Fruit fly (Drosophila melanogaster): Measurements from ENCODE around the gene CG14770.
A peak's percentile ranks its signal among the peaks of the same experiment; 100 is the strongest.

CG14770 gene

dm6 chrX:1405012-1405411 lies 36.0 kb downstream of the CG14770 start:
- no peak for TF ChIP-seq Jra (GFP tag; optimal IDR thresholded peaks at IDR 0.05)
- no peak for TF ChIP-seq jim (GFP tag; optimal IDR thresholded peaks at IDR 0.05)
- no peak for TF ChIP-seq CG9705 (GFP tag; optimal IDR thresholded peaks at IDR 0.05)
- no peak for TF ChIP-seq foxo (GFP tag; optimal IDR thresholded peaks at IDR 0.05)
- no peak for TF ChIP-seq N (GFP tag; optimal IDR thresholded peaks at IDR 0.05)
- TF ChIP-seq dmrt93B (GFP tag; optimal IDR thresholded peaks at IDR 0.05), result no peak
- no peak for TF ChIP-seq dsf (GFP tag; optimal IDR thresholded peaks at IDR 0.05; ENCODE audit: borderline replicate concordance)
- no peak for TF ChIP-seq Hr78 (GFP tag; optimal IDR thresholded peaks at IDR 0.05)
- TF ChIP-seq sv (GFP tag; optimal IDR thresholded peaks at IDR 0.05), result no peak
- TF ChIP-seq psq (GFP tag; optimal IDR thresholded peaks at IDR 0.05), result no peak

DNA sequence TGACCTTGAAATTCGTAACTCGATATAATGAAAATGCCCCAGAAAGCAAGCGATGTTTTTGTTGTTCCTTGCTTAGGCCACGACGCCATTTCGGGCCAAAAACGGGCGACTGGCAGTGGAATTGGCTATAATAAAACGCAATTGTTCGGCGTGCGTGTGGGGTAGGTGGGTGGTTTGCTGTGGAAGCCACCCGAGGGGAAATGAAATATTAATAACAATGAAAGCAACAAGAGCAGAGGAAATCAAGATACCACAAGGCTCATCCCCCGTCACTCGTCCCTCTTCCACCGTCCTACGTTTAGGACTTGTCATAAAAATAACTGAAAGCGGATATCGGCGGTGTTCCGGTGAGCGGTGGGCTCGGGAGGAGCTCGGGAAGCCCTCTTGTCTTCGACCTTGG lies 36.7 kb downstream of the CG14770 start:
- TF ChIP-seq woc (GFP tag; optimal IDR thresholded peaks at IDR 0.05) (no peak), Jra (GFP tag; optimal IDR thresholded peaks at IDR 0.05) (no peak), dmrt93B (GFP tag; optimal IDR thresholded peaks at IDR 0.05) (no peak), lola (GFP tag; optimal IDR thresholded peaks at IDR 0.05) (no peak), dsf (GFP tag; optimal IDR thresholded peaks at IDR 0.05; ENCODE audit: borderline replicate concordance) (no peak), HLH106 (tag; optimal IDR thresholded peaks at IDR 0.05) (no peak), CG32264 (GFP tag; optimal IDR thresholded peaks at IDR 0.05) (no peak), jim (GFP tag; optimal IDR thresholded peaks at IDR 0.05) (no peak), usp (GFP tag; optimal IDR thresholded peaks at IDR 0.05) (no peak), rgr (GFP tag; optimal IDR thresholded peaks at IDR 0.05) (no peak), Sp1 (GFP tag; optimal IDR thresholded peaks at IDR 0.05) (no peak), Dfd (GFP tag; optimal IDR thresholded peaks at IDR 0.05) (no peak), ey (GFP tag; optimal IDR thresholded peaks at IDR 0.05) (no peak), CG9705 (GFP tag; optimal IDR thresholded peaks at IDR 0.05) (no peak), N (GFP tag; optimal IDR thresholded peaks at IDR 0.05) (no peak), Hnf4 (GFP tag; optimal IDR thresholded peaks at IDR 0.05) (no peak)

dm6 chrX:1407683-1408082 lies 38.6 kb downstream of the CG14770 start:
- TF ChIP-seq Jra (GFP tag; optimal IDR thresholded peaks at IDR 0.05) (no peak), foxo (GFP tag; optimal IDR thresholded peaks at IDR 0.05) (peak in 1 of 2 experiments; percentile 14), br (GFP tag; optimal IDR thresholded peaks at IDR 0.05) (no peak), woc (GFP tag; optimal IDR thresholded peaks at IDR 0.05) (no peak), Dif (GFP tag; optimal IDR thresholded peaks at IDR 0.05; ENCODE audit: partially characterized antibody) (no peak), CG32264 (GFP tag; optimal IDR thresholded peaks at IDR 0.05) (no peak), CrebA (GFP tag; optimal IDR thresholded peaks at IDR 0.05; ENCODE audit: borderline replicate concordance) (no peak)

dm6 chrX:1408964-1409363 lies 39.9 kb downstream of the CG14770 start, which contains the start of gene futsch:
TSS of gene futsch (plus strand) at chrX:1409069.
- TF ChIP-seq CrebA (GFP tag; optimal IDR thresholded peaks at IDR 0.05; ENCODE audit: borderline replicate concordance) (no peak), Sp1 (GFP tag; optimal IDR thresholded peaks at IDR 0.05) (no peak), sv (GFP tag; optimal IDR thresholded peaks at IDR 0.05) (no peak), Rel (GFP tag; optimal IDR thresholded peaks at IDR 0.05) (no peak), Rel (tag; optimal IDR thresholded peaks at IDR 0.05) (no peak), psq (GFP tag; optimal IDR thresholded peaks at IDR 0.05) (no peak), Mio (GFP tag; optimal IDR thresholded peaks at IDR 0.05) (no peak), Hr83 (GFP tag; optimal IDR thresholded peaks at IDR 0.05; ENCODE audit: poor library complexity, severe bottlenecking) (no peak), Hr78 (GFP tag; optimal IDR thresholded peaks at IDR 0.05) (no peak), N (GFP tag; optimal IDR thresholded peaks at IDR 0.05) (no peak)

- TF ChIP-seq Rel (GFP tag; optimal IDR thresholded peaks at IDR 0.05) (no peak), Rel (tag; optimal IDR thresholded peaks at IDR 0.05) (no peak), Mio (GFP tag; optimal IDR thresholded peaks at IDR 0.05) (no peak), N (GFP tag; optimal IDR thresholded peaks at IDR 0.05) (no peak), tai (GFP tag; optimal IDR thresholded peaks at IDR 0.05) (no peak), dmrt93B (GFP tag; optimal IDR thresholded peaks at IDR 0.05) (no peak), jim (GFP tag; optimal IDR thresholded peaks at IDR 0.05) (no peak)
Observed at dm6 chrX:1410312-1410711, 41.3 kb downstream of the CG14770 start.

dm6 chrX:1411225-1411932 lies 42.3 kb downstream of the CG14770 start:
- TF ChIP-seq Vsx2 (GFP tag; optimal IDR thresholded peaks at IDR 0.05; ENCODE audit: partially characterized antibody), result peak; percentile 31
- peak; percentile 12 for TF ChIP-seq h (GFP tag; optimal IDR thresholded peaks at IDR 0.05)
- no peak for TF ChIP-seq dl (GFP tag; optimal IDR thresholded peaks at IDR 0.05; ENCODE audit: insufficient read depth in 1 of 2, partially characterized antibody in 2 of 2)
- peak; percentile 36 for TF ChIP-seq ey (GFP tag; optimal IDR thresholded peaks at IDR 0.05)
- TF ChIP-seq usp (GFP tag; optimal IDR thresholded peaks at IDR 0.05), result no peak
- TF ChIP-seq HLH106 (tag; optimal IDR thresholded peaks at IDR 0.05), result peak; percentile 4
- TF ChIP-seq lola (GFP tag; optimal IDR thresholded peaks at IDR 0.05), result no peak
- no peak for TF ChIP-seq OdsH (GFP tag; optimal IDR thresholded peaks at IDR 0.05)
- TF ChIP-seq GATAd (GFP tag; optimal IDR thresholded peaks at IDR 0.05), result no peak
- TF ChIP-seq Rel (GFP tag; optimal IDR thresholded peaks at IDR 0.05), result no peak
- TF ChIP-seq Rel (tag; optimal IDR thresholded peaks at IDR 0.05), result no peak
- peak; percentile 17 for TF ChIP-seq Sp1 (GFP tag; optimal IDR thresholded peaks at IDR 0.05)
- no peak for TF ChIP-seq pan (optimal IDR thresholded peaks at IDR 0.05)
- peak; percentile 80 for TF ChIP-seq woc (GFP tag; optimal IDR thresholded peaks at IDR 0.05)
- TF ChIP-seq br (GFP tag; optimal IDR thresholded peaks at IDR 0.05), result peak; percentile 18
- peak in 1 of 2 experiments; percentile 22 for TF ChIP-seq foxo (GFP tag; optimal IDR thresholded peaks at IDR 0.05)
- TF ChIP-seq CrebA (GFP tag; optimal IDR thresholded peaks at IDR 0.05; ENCODE audit: borderline replicate concordance), result no peak
- TF ChIP-seq brk (GFP tag; optimal IDR thresholded peaks at IDR 0.05), result no peak
- TF ChIP-seq sage (GFP tag; optimal IDR thresholded peaks at IDR 0.05), result no peak
